Fruit fly (Drosophila melanogaster) whole organism, pupa: ENCODE data around the gene RpS28b.

Experiments used
- CG10348 ChIP-seq: fragments of 200-800 bp; sonication (Bioruptor generic); IDR thresholded peaks from 2 replicates; pipeline ENCODE4 v1.3.6; 2022; ENCODE audit warnings: missing biosample characterization, missing genetic modification characterization
- CG13204 ChIP-seq: fragments of 200-800 bp; sonication (Bioruptor generic); optimal IDR thresholded peaks from 2 replicates; lab custom pipeline; 2018; ENCODE audit warnings: missing biosample characterization, mild to moderate bottlenecking, missing genetic modification characterization, moderate library complexity
- CG14655 ChIP-seq: fragments of 200-800 bp; sonication (Bioruptor generic); optimal IDR thresholded peaks from 3 replicates; lab custom pipeline; 2017; ENCODE audit warnings: mild to moderate bottlenecking, missing biosample characterization, missing genetic modification reagents, missing genetic modification characterization
- CG32121 ChIP-seq: fragments of 200-800 bp; sonication (Bioruptor generic); IDR thresholded peaks from 2 replicates; pipeline ENCODE4 v1.3.6; 2022; ENCODE audit warnings: missing biosample characterization, missing genetic modification characterization
- CG34367 ChIP-seq: fragments of 200-800 bp; sonication (Bioruptor generic); optimal IDR thresholded peaks from 2 replicates; lab custom pipeline; 2018; ENCODE audit warnings: missing biosample characterization, mild to moderate bottlenecking, missing genetic modification characterization
- CG4496 ChIP-seq: fragments of 200-800 bp; sonication (Bioruptor generic); IDR thresholded peaks from 3 replicates; pipeline ENCODE4 v1.3.6; 2022; ENCODE audit warnings: missing biosample characterization, missing genetic modification characterization
- CG9948 ChIP-seq: fragments of 200-800 bp; sonication (Bioruptor generic); optimal IDR thresholded peaks from 2 replicates; lab custom pipeline; 2018; ENCODE audit warnings: missing biosample characterization, mild to moderate bottlenecking, missing genetic modification characterization, moderate library complexity
- EcR ChIP-seq: fragments of 200-800 bp; sonication (Bioruptor generic); optimal IDR thresholded peaks from 3 replicates; lab custom pipeline; 2019; ENCODE audit warnings: missing biosample characterization, missing genetic modification characterization, mild to moderate bottlenecking, moderate library complexity, missing genetic modification reagents
- Snoo ChIP-seq: fragments of 200-800 bp; sonication (Bioruptor generic); optimal IDR thresholded peaks from 3 replicates; lab custom pipeline; 2017; ENCODE audit warnings: missing biosample characterization, mild to moderate bottlenecking, missing genetic modification characterization, inconsistent platforms
- gl ChIP-seq: fragments of 200-800 bp; sonication (Bioruptor generic); optimal IDR thresholded peaks from 2 replicates; lab custom pipeline; 2018; ENCODE audit warnings: missing biosample characterization, mild to moderate bottlenecking, missing genetic modification characterization

- TF ChIP-seq CG34367 (tag; lab: Kevin White, UChicago): no peak
- no peak for TF ChIP-seq CG13204 (GFP tag; lab: Kevin White, UChicago)
- TF ChIP-seq EcR (GFP tag; lab: Kevin White, UChicago): no peak
- peak; percentile 15 for TF ChIP-seq CG9948 (tag; lab: Kevin White, UChicago)
- no peak; the same call in 2 of the 3 replicates for TF ChIP-seq CG4496
- TF ChIP-seq Snoo (tag; lab: Kevin White, UChicago): peak; percentile 37
- TF ChIP-seq CG14655: peak; percentile 35
- TF ChIP-seq gl: no peak
- TF ChIP-seq CG32121: peak; percentile 42; the same call in 1 of the 2 replicates
- no peak for TF ChIP-seq CG10348 (GFP tag; lab: Robert Waterston, UW)
These were observed 35.5 kb downstream of the RpS28b start for dm6 chrX:9589928-9590327.
